Worm (Caenorhabditis elegans) whole organism, L1 larva: ENCODE data around the gene mma-1.
A peak's percentile ranks its signal among the peaks of the same experiment; 100 is the strongest.

Experiments used
- C04F5.9 ChIP-seq: sonication (generic microtip); optimal IDR thresholded peaks from 2 replicates; lab custom pipeline; 2016; ENCODE audit warnings: missing genetic modification characterization, missing compliant biosample characterization
- C16A3.4 ChIP-seq: fragments of 150-350 bp; optimal IDR thresholded peaks from 2 replicates; lab custom pipeline; 2014; ENCODE audit warnings: missing biosample characterization, missing genetic modification characterization
- F16B12.6 ChIP-seq: fragments of 150-350 bp; optimal IDR thresholded peaks from 2 replicates; lab custom pipeline; 2014; ENCODE audit warnings: missing biosample characterization, missing genetic modification characterization
- aha-1 ChIP-seq: fragments of 150-350 bp; optimal IDR thresholded peaks from 2 replicates; lab custom pipeline; 2014; ENCODE audit warnings: missing biosample characterization, missing genetic modification characterization
- alr-1 ChIP-seq: fragments of 200-800 bp; sonication (Bioruptor generic); optimal IDR thresholded peaks from 2 replicates; lab custom pipeline; 2018; ENCODE audit warnings: borderline replicate concordance, mild to moderate bottlenecking, missing genetic modification characterization, missing compliant biosample characterization
- ama-1 ChIP-seq: fragments of 150-350 bp; optimal IDR thresholded peaks from 2 replicates; lab custom pipeline; 2014
- blmp-1 ChIP-seq: fragments of 150-350 bp; optimal IDR thresholded peaks from 2 replicates; lab custom pipeline; 2014; ENCODE audit warnings: missing biosample characterization, missing genetic modification characterization
- ceh-63 ChIP-seq: fragments of 200-800 bp; sonication (Bioruptor generic); optimal IDR thresholded peaks from 2 replicates; lab custom pipeline; 2018; ENCODE audit warnings: mild to moderate bottlenecking, missing genetic modification characterization, missing compliant biosample characterization
- ceh-82 ChIP-seq, 3 experiments: fragments of 150-350 bp in 1 of 3; sonication (generic microtip) in 2 of 3; optimal IDR thresholded peaks; 2 replicates each; lab custom pipeline; 2014 to 2017; ENCODE audit warnings: missing biosample characterization in 3 of 3, missing genetic modification characterization in 3 of 3
- ceh-88 ChIP-seq: fragments of 200-800 bp; sonication (Bioruptor generic); IDR thresholded peaks from 2 replicates; pipeline ENCODE4 v1.3.6; 2022; ENCODE audit warnings: missing genetic modification characterization, missing compliant biosample characterization
- ces-1 ChIP-seq: fragments of 150-350 bp; optimal IDR thresholded peaks from 2 replicates; lab custom pipeline; 2014; ENCODE audit warnings: missing biosample characterization, missing genetic modification reagents, missing genetic modification characterization
- efl-1 ChIP-seq, 4 experiments: fragments of 150-350 bp; optimal IDR thresholded peaks in 3 of 4; peaks in 1 of 4; 1 replicate in 1 of 4; 2 replicates in 3 of 4; lab custom pipeline; 2014; ENCODE audit warnings: missing biosample characterization in 2 of 4, missing genetic modification characterization in 2 of 4, missing genetic modification reagents in 2 of 4
- egl-13 ChIP-seq: sonication (generic microtip); optimal IDR thresholded peaks from 2 replicates; lab custom pipeline; 2016; ENCODE audit warnings: missing genotype, missing genetic modification reagents, missing genetic modification characterization, missing compliant biosample characterization
- egl-27 ChIP-seq, 2 experiments: fragments of 150-350 bp in 1 of 2; sonication (generic microtip); optimal IDR thresholded peaks; 3 replicates each; lab custom pipeline; 2017 to 2018; ENCODE audit warnings: missing biosample characterization in 2 of 2, missing genetic modification characterization in 2 of 2, missing genetic modification reagents in 2 of 2
- elt-2 ChIP-seq: sonication (generic microtip); optimal IDR thresholded peaks from 2 replicates; lab custom pipeline; 2016; ENCODE audit warnings: missing genetic modification characterization, mild to moderate bottlenecking, inconsistent platforms, missing compliant biosample characterization, missing genetic modification reagents
- elt-3 ChIP-seq, 6 experiments: fragments of 150-350 bp in 1 of 6; sonication (generic microtip); optimal IDR thresholded peaks; 2 replicates each; lab custom pipeline; 2017 to 2018; ENCODE audit warnings: missing biosample characterization in 6 of 6, missing genetic modification characterization in 6 of 6, inconsistent platforms in 1 of 6
- ets-5 ChIP-seq: fragments of 200-800 bp; sonication (Bioruptor generic); IDR thresholded peaks from 2 replicates; pipeline ENCODE4 v1.3.6; 2022; ENCODE audit warnings: missing genetic modification characterization, missing compliant biosample characterization
- fkh-4 ChIP-seq: sonication (generic microtip); optimal IDR thresholded peaks from 2 replicates; lab custom pipeline; 2016; ENCODE audit warnings: missing compliant biosample characterization, missing genetic modification characterization, borderline replicate concordance
- fkh-8 ChIP-seq: sonication (generic microtip); optimal IDR thresholded peaks from 2 replicates; lab custom pipeline; 2016; ENCODE audit warnings: mild to moderate bottlenecking, missing genetic modification characterization, missing compliant biosample characterization
- hlh-17 ChIP-seq: fragments of 200-800 bp; sonication (Bioruptor generic); optimal IDR thresholded peaks from 2 replicates; lab custom pipeline; 2018; ENCODE audit warnings: missing genetic modification characterization, mild to moderate bottlenecking, missing compliant biosample characterization, moderate library complexity, borderline replicate concordance
- irx-1 ChIP-seq: sonication (generic microtip); optimal IDR thresholded peaks from 2 replicates; lab custom pipeline; 2016; ENCODE audit warnings: missing genetic modification characterization, missing compliant biosample characterization
- isw-1 ChIP-seq: fragments of 200-800 bp; sonication (Bioruptor generic); IDR thresholded peaks from 2 replicates; pipeline ENCODE4 v1.3.6; 2022; ENCODE audit warnings: missing genetic modification characterization, missing compliant biosample characterization
- lin-15B ChIP-seq: fragments of 150-350 bp; sonication (generic microtip); optimal IDR thresholded peaks from 3 replicates; lab custom pipeline; 2014; ENCODE audit warnings: missing biosample characterization, missing genetic modification characterization
- lin-35 ChIP-seq, 2 experiments: fragments of 150-350 bp; optimal IDR thresholded peaks; 2 replicates each; lab custom pipeline; 2014; ENCODE audit warnings: missing biosample characterization in 2 of 2, missing genetic modification characterization in 2 of 2, missing genetic modification reagents in 2 of 2
- mab-9 ChIP-seq: fragments of 200-800 bp; sonication (Bioruptor generic); IDR thresholded peaks from 2 replicates; pipeline ENCODE4 v1.3.6; 2022; ENCODE audit warnings: missing genetic modification reagents, missing genetic modification characterization, missing compliant biosample characterization
- mdl-1 ChIP-seq, 2 experiments: fragments of 150-350 bp; optimal IDR thresholded peaks; 2 replicates each; lab custom pipeline; 2014 to 2017; ENCODE audit warnings: missing biosample characterization in 2 of 2, missing genetic modification characterization in 2 of 2, inconsistent platforms in 1 of 2
- mep-1 ChIP-seq: fragments of 150-350 bp; optimal IDR thresholded peaks from 2 replicates; lab custom pipeline; 2014; ENCODE audit warnings: missing biosample characterization, missing genetic modification characterization
- nhr-12 ChIP-seq: sonication (generic microtip); optimal IDR thresholded peaks from 2 replicates; lab custom pipeline; 2017; ENCODE audit warnings: missing biosample characterization, missing genetic modification characterization
- nhr-19 ChIP-seq: fragments of 200-800 bp; sonication (Bioruptor generic); conservative IDR thresholded peaks from 2 replicates; pipeline ENCODE4 v1.3.6; 2022; ENCODE audit warnings: missing genetic modification characterization, missing compliant biosample characterization
- nhr-20 ChIP-seq: sonication (generic microtip); optimal IDR thresholded peaks from 2 replicates; lab custom pipeline; 2016; ENCODE audit warnings: mild to moderate bottlenecking, missing genetic modification characterization, missing compliant biosample characterization
- nhr-28 ChIP-seq: fragments of 150-350 bp; optimal IDR thresholded peaks from 2 replicates; lab custom pipeline; 2014; ENCODE audit warnings: missing biosample characterization, missing genetic modification characterization
- nhr-47 ChIP-seq: sonication (generic microtip); optimal IDR thresholded peaks from 2 replicates; lab custom pipeline; 2016; ENCODE audit warnings: mild to moderate bottlenecking, missing genetic modification characterization, moderate library complexity, missing compliant biosample characterization
- nhr-71 ChIP-seq: sonication (generic microtip); optimal IDR thresholded peaks from 2 replicates; lab custom pipeline; 2016; ENCODE audit warnings: mild to moderate bottlenecking, missing genetic modification characterization, moderate library complexity, missing compliant biosample characterization
- nhr-76 ChIP-seq: sonication (generic microtip); optimal IDR thresholded peaks from 2 replicates; lab custom pipeline; 2017; ENCODE audit warnings: missing biosample characterization, missing genetic modification characterization
- nhr-77 ChIP-seq: fragments of 150-350 bp; optimal IDR thresholded peaks from 2 replicates; lab custom pipeline; 2014; ENCODE audit warnings: missing biosample characterization, missing genetic modification characterization
- nhr-84 ChIP-seq: sonication (generic microtip); optimal IDR thresholded peaks from 2 replicates; lab custom pipeline; 2017; ENCODE audit warnings: missing biosample characterization, missing genetic modification characterization
- nhr-85 ChIP-seq: sonication (generic microtip); peaks from one replicate; lab custom pipeline; 2016; ENCODE audit warnings: missing genetic modification characterization, inconsistent platforms, missing compliant biosample characterization
- pax-3 ChIP-seq: fragments of 200-800 bp; sonication (Bioruptor generic); optimal IDR thresholded peaks from 2 replicates; lab custom pipeline; 2018; ENCODE audit warnings: mild to moderate bottlenecking, missing genetic modification characterization, moderate library complexity, missing compliant biosample characterization
- pqm-1 ChIP-seq: sonication (generic microtip); optimal IDR thresholded peaks from 3 replicates; lab custom pipeline; 2017; ENCODE audit warnings: missing biosample characterization, missing genetic modification characterization
- rnt-1 ChIP-seq: sonication (generic microtip); optimal IDR thresholded peaks from 2 replicates; lab custom pipeline; 2016; ENCODE audit warnings: mild to moderate bottlenecking, missing genetic modification characterization, moderate library complexity, missing compliant biosample characterization
- skn-1 ChIP-seq: fragments of 150-350 bp; optimal IDR thresholded peaks from 2 replicates; lab custom pipeline; 2014; ENCODE audit warnings: missing biosample characterization, missing genetic modification characterization
- snpc-4 ChIP-seq: fragments of 150-350 bp; optimal IDR thresholded peaks from 2 replicates; lab custom pipeline; 2014; ENCODE audit warnings: missing biosample characterization, missing genetic modification characterization
- sox-4 ChIP-seq: sonication (generic microtip); optimal IDR thresholded peaks from 2 replicates; lab custom pipeline; 2016; ENCODE audit warnings: missing genetic modification characterization, missing compliant biosample characterization
- tbx-2 ChIP-seq: sonication (generic microtip); optimal IDR thresholded peaks from 2 replicates; lab custom pipeline; 2016; ENCODE audit warnings: missing genetic modification characterization, missing compliant biosample characterization
- tlp-1 ChIP-seq: fragments of 150-350 bp; optimal IDR thresholded peaks from 2 replicates; lab custom pipeline; 2014; ENCODE audit warnings: missing biosample characterization, missing genetic modification characterization
- unc-30 ChIP-seq: sonication (generic microtip); optimal IDR thresholded peaks from 2 replicates; lab custom pipeline; 2017; ENCODE audit warnings: missing biosample characterization, missing genetic modification characterization
- unc-62 ChIP-seq: fragments of 150-350 bp; optimal IDR thresholded peaks from 2 replicates; lab custom pipeline; 2014; ENCODE audit warnings: missing biosample characterization, missing genetic modification reagents, missing genetic modification characterization
- unc-86 ChIP-seq: sonication (generic microtip); optimal IDR thresholded peaks from 2 replicates; lab custom pipeline; 2016; ENCODE audit warnings: missing genetic modification characterization, missing compliant biosample characterization
- unc-98 ChIP-seq: fragments of 200-800 bp; sonication (Bioruptor generic); IDR thresholded peaks from 2 replicates; pipeline ENCODE4 v1.3.6; 2022; ENCODE audit warnings: missing genetic modification characterization, missing compliant biosample characterization
- ztf-11 ChIP-seq, 2 experiments: sonication (generic microtip); optimal IDR thresholded peaks; 2 replicates each; lab custom pipeline; 2016 to 2017; ENCODE audit warnings: missing genetic modification characterization in 2 of 2, missing biosample characterization in 1 of 2, missing compliant biosample characterization in 1 of 2

mma-1 gene

ce11 chrV:12599110-12599509 lies 3.0 kb upstream of the mma-1 start, which contains the start of the genes C14C10.10 and ril-2 (continued):
- TF ChIP-seq tlp-1 (tag; lab: Kevin White, UChicago), result no peak
- TF ChIP-seq hlh-17, result no peak
- no peak for TF ChIP-seq C04F5.9
- no peak for TF ChIP-seq unc-98 (GFP tag; lab: Robert Waterston, UW)
- TF ChIP-seq fkh-8, result no peak
- TF ChIP-seq lin-35 (GFP tag; optimal IDR thresholded peaks at IDR 0.05; lab: Kevin White, UChicago), result peak in 1 of 2 experiments; percentile 34
- no peak for TF ChIP-seq skn-1 (tag; lab: Kevin White, UChicago)
- no peak for TF ChIP-seq egl-27 (tag; optimal IDR thresholded peaks at IDR 0.05; lab: Kevin White, UChicago)
- no peak for TF ChIP-seq nhr-20 (tag; lab: Kevin White, UChicago)
- no peak for TF ChIP-seq mab-9
- TF ChIP-seq isw-1 (GFP tag; lab: Robert Waterston, UW), result no peak
- peak; percentile 24 for TF ChIP-seq snpc-4 (tag; lab: Kevin White, UChicago)
- TF ChIP-seq ceh-88 (GFP tag; lab: Robert Waterston, UW), result no peak
- no peak for TF ChIP-seq unc-86 (tag; lab: Kevin White, UChicago)
- no peak for TF ChIP-seq pax-3 (tag; lab: Kevin White, UChicago)
- no peak for TF ChIP-seq fkh-4 (tag; lab: Kevin White, UChicago)
- TF ChIP-seq nhr-71 (tag; lab: Kevin White, UChicago), result peak; percentile 47
- no peak for TF ChIP-seq nhr-12
- no peak for TF ChIP-seq unc-62 (GFP tag; lab: Kevin White, UChicago)
- TF ChIP-seq nhr-85 (tag; lab: Kevin White, UChicago), result no peak
- peak; percentile 0 for TF ChIP-seq tbx-2 (tag; lab: Kevin White, UChicago)
- TF ChIP-seq lin-15B (tag; lab: Kevin White, UChicago), result no peak
- TF ChIP-seq mep-1, result peak; percentile 65
- no peak for TF ChIP-seq nhr-77 (tag; lab: Kevin White, UChicago)
- no peak for TF ChIP-seq sox-4 (tag; lab: Kevin White, UChicago)
- no peak for TF ChIP-seq nhr-84 (tag; lab: Kevin White, UChicago)
- TF ChIP-seq F16B12.6 (tag; lab: Kevin White, UChicago), result peak; percentile 84
- peak; percentile 36 for TF ChIP-seq irx-1 (tag; lab: Kevin White, UChicago)
- no peak for TF ChIP-seq nhr-19
- TF ChIP-seq blmp-1, result no peak
- no peak for TF ChIP-seq unc-30 (tag; lab: Kevin White, UChicago)

- TF ChIP-seq pax-3 (tag; lab: Kevin White, UChicago) (peak; percentile 1), C16A3.4 (tag; lab: Kevin White, UChicago) (peak; percentile 66), tbx-2 (tag; lab: Kevin White, UChicago) (peak; percentile 24), lin-35 (GFP tag; optimal IDR thresholded peaks at IDR 0.05; lab: Kevin White, UChicago) (peak; percentile 44 to 76), rnt-1 (tag; lab: Kevin White, UChicago) (peak; percentile 68), nhr-47 (tag; lab: Kevin White, UChicago) (peak; percentile 64), nhr-77 (tag; lab: Kevin White, UChicago) (peak; percentile 22), nhr-28 (tag; lab: Kevin White, UChicago) (no peak), isw-1 (GFP tag; lab: Robert Waterston, UW) (no peak), aha-1 (no peak), unc-62 (GFP tag; lab: Kevin White, UChicago) (no peak), elt-2 (tag; lab: Kevin White, UChicago) (peak; percentile 6), nhr-76 (peak; percentile 63), unc-86 (tag; lab: Kevin White, UChicago) (no peak), ceh-82 (tag; optimal IDR thresholded peaks at IDR 0.05; lab: Kevin White, UChicago) (peak; percentile 26 to 51 (median 34)), efl-1 (optimal IDR thresholded peaks at IDR 0.05; lab: Kevin White, UChicago) (peak; percentile 45 to 52), efl-1 (GFP tag; optimal IDR thresholded peaks at IDR 0.05 in 1 of 2; lab: Kevin White, UChicago) (peak; percentile 23 to 93), ces-1 (GFP tag; lab: Kevin White, UChicago) (no peak), ceh-88 (GFP tag; lab: Robert Waterston, UW) (no peak), nhr-20 (tag; lab: Kevin White, UChicago) (peak; percentile 59), ztf-11 (tag; optimal IDR thresholded peaks at IDR 0.05; lab: Kevin White, UChicago) (peak in 1 of 2 experiments; percentile 61), hlh-17 (no peak), lin-15B (tag; lab: Kevin White, UChicago) (no peak), ets-5 (GFP tag; lab: Robert Waterston, UW) (no peak), irx-1 (tag; lab: Kevin White, UChicago) (peak; percentile 25), mdl-1 (tag; optimal IDR thresholded peaks at IDR 0.05; lab: Kevin White, UChicago) (no peak), alr-1 (tag; lab: Kevin White, UChicago) (no peak), ama-1 (no peak), elt-3 (tag; optimal IDR thresholded peaks at IDR 0.05; lab: Kevin White, UChicago) (peak in 2 of 6 experiments; percentile 2 to 8), nhr-71 (tag; lab: Kevin White, UChicago) (peak; percentile 71), pqm-1 (tag; lab: Kevin White, UChicago) (no peak), ceh-63 (GFP tag; lab: Kevin White, UChicago) (no peak), egl-13 (tag; lab: Kevin White, UChicago) (no peak), nhr-12 (no peak), egl-27 (tag; optimal IDR thresholded peaks at IDR 0.05; lab: Kevin White, UChicago) (no peak)
Measured at ce11 chrV:12596795-12597194, 699 bp upstream of the mma-1 start.
